Worm (Caenorhabditis elegans) whole organism, L4 larva: ENCODE measurements around the gene F23H12.10.

Source experiments
- F37D6.2 ChIP-seq: sonication (generic microtip); optimal IDR thresholded peaks from 2 replicates; lab custom pipeline; 2016; ENCODE audit warnings: mild to moderate bottlenecking, missing genetic modification characterization, missing compliant biosample characterization
- ZK546.5 ChIP-seq, 2 experiments: sonication (generic microtip); optimal IDR thresholded peaks; 2 replicates each; lab custom pipeline; 2017; ENCODE audit warnings: missing biosample characterization in 2 of 2, missing genetic modification characterization in 2 of 2
- aly-2 ChIP-seq: sonication (generic microtip); optimal IDR thresholded peaks from 2 replicates; lab custom pipeline; 2018; ENCODE audit warnings: missing biosample characterization, missing genetic modification characterization
- ama-1 ChIP-seq: fragments of 150-350 bp; optimal IDR thresholded peaks from 2 replicates; lab custom pipeline; 2014; ENCODE audit warnings: inconsistent platforms, mixed read lengths
- ces-1 ChIP-seq: fragments of 150-350 bp; sonication (generic microtip); optimal IDR thresholded peaks from 4 replicates; lab custom pipeline; 2014; ENCODE audit warnings: missing biosample characterization, missing genetic modification reagents, missing genetic modification characterization
- daf-8 ChIP-seq: fragments of 200-800 bp; sonication (Bioruptor generic); IDR thresholded peaks from 2 replicates; pipeline ENCODE4 v1.3.6; 2022; ENCODE audit warnings: missing genetic modification characterization, missing compliant biosample characterization
- egl-43 ChIP-seq: fragments of 200-800 bp; sonication (Bioruptor generic); IDR thresholded peaks from 2 replicates; pipeline ENCODE4 v1.3.6; 2022; ENCODE audit warnings: missing genetic modification reagents, missing genetic modification characterization, missing compliant biosample characterization
- hlh-30 ChIP-seq: sonication (generic microtip); optimal IDR thresholded peaks from 2 replicates; lab custom pipeline; 2017; ENCODE audit warnings: antibody characterized with exemption, mild to moderate bottlenecking, missing genetic modification characterization, missing compliant biosample characterization; ENCODE audit not compliant: insufficient read depth
- lin-15B ChIP-seq: fragments of 150-350 bp; sonication (generic microtip); optimal IDR thresholded peaks from 3 replicates; lab custom pipeline; 2014; ENCODE audit warnings: missing biosample characterization, missing genetic modification characterization
- nhr-28 ChIP-seq: fragments of 150-350 bp; optimal IDR thresholded peaks from 2 replicates; lab custom pipeline; 2014; ENCODE audit warnings: missing biosample characterization, missing genetic modification characterization
- nhr-76 ChIP-seq: fragments of 150-350 bp; optimal IDR thresholded peaks from 2 replicates; lab custom pipeline; 2014; ENCODE audit warnings: missing biosample characterization, missing genetic modification characterization
- snpc-4 ChIP-seq: fragments of 150-350 bp; optimal IDR thresholded peaks from 2 replicates; lab custom pipeline; 2014; ENCODE audit warnings: missing biosample characterization, missing genetic modification characterization
- zag-1 ChIP-seq: fragments of 150-350 bp; optimal IDR thresholded peaks from 2 replicates; lab custom pipeline; 2014; ENCODE audit warnings: missing biosample characterization, missing genetic modification characterization
- zfp-3 ChIP-seq: fragments of 200-800 bp; sonication (Bioruptor generic); conservative IDR thresholded peaks from 2 replicates; pipeline ENCODE4 v1.3.6; 2022; ENCODE audit warnings: missing genetic modification reagents, missing genetic modification characterization, missing compliant biosample characterization

ce11 chrV:12401383-12401782 lies 27.3 kb upstream of the F23H12.10 start, which contains the start of gene K01D12.7:
- TF ChIP-seq egl-43 (GFP tag; lab: Robert Waterston, UW) (no peak), hlh-30 (no peak), snpc-4 (tag; lab: Kevin White, UChicago) (no peak), ama-1 (lab: Kevin White, UChicago) (no peak), zfp-3 (GFP tag; lab: Robert Waterston, UW) (no peak), nhr-76 (no peak), daf-8 (GFP tag; lab: Robert Waterston, UW) (no peak), ZK546.5 (tag; optimal IDR thresholded peaks at IDR 0.05; lab: Kevin White, UChicago) (no peak), zag-1 (tag; lab: Kevin White, UChicago) (no peak), nhr-28 (tag; lab: Kevin White, UChicago) (no peak), ces-1 (GFP tag; lab: Kevin White, UChicago) (no peak), F37D6.2 (tag; lab: Kevin White, UChicago) (no peak), lin-15B (tag; lab: Kevin White, UChicago) (no peak), aly-2 (tag; lab: Kevin White, UChicago) (no peak)
